Worm (Caenorhabditis elegans) whole organism, young adult: ENCODE results near the gene C08H9.16.

ENCODE experiments used
- dpff-1 ChIP-seq: sonication (generic microtip); optimal IDR thresholded peaks from 2 replicates; lab custom pipeline; 2017; ENCODE audit warnings: mild to moderate bottlenecking, missing genetic modification characterization, missing compliant biosample characterization
- him-1 ChIP-seq: sonication (generic microtip); optimal IDR thresholded peaks from 2 replicates; lab custom pipeline; 2016; ENCODE audit warnings: missing genotype, missing genetic modification reagents, missing genetic modification characterization, missing compliant biosample characterization
- madf-6 ChIP-seq: fragments of 200-800 bp; sonication (Bioruptor generic); IDR thresholded peaks from 2 replicates; pipeline ENCODE4 v1.3.6; 2022; ENCODE audit warnings: missing genetic modification reagents, missing genetic modification characterization, missing compliant biosample characterization
- pbrm-1 ChIP-seq: fragments of 200-800 bp; sonication (Bioruptor generic); IDR thresholded peaks from 2 replicates; pipeline ENCODE4 v1.3.6; 2022; ENCODE audit warnings: missing genetic modification reagents, missing genetic modification characterization, missing compliant biosample characterization
- sptf-2 ChIP-seq: fragments of 200-800 bp; sonication (Bioruptor generic); optimal IDR thresholded peaks from 2 replicates; lab custom pipeline; 2018; ENCODE audit warnings: mild to moderate bottlenecking, missing genetic modification characterization, missing compliant biosample characterization

- TF ChIP-seq dpff-1 (tag; lab: Kevin White, UChicago) (no peak), madf-6 (GFP tag; lab: Robert Waterston, UW) (no peak), sptf-2 (GFP tag; lab: Kevin White, UChicago) (no peak), him-1 (tag; lab: Kevin White, UChicago) (no peak), pbrm-1 (GFP tag; lab: Robert Waterston, UW) (no peak)
Observed at ce11 chrII:9936859-9937258, 44.3 kb downstream of the C08H9.16 start, which contains the start of gene C05C10.3.
